Worm (Caenorhabditis elegans) whole organism, young adult: ENCODE results near the gene mig-5.

ENCODE experiments used
- B0035.1 ChIP-seq: sonication (generic microtip); optimal IDR thresholded peaks from 2 replicates; lab custom pipeline; 2016; ENCODE audit warnings: missing genetic modification characterization, mild to moderate bottlenecking, missing compliant biosample characterization, missing genotype, missing genetic modification reagents
- B0261.1 ChIP-seq: sonication (generic microtip); optimal IDR thresholded peaks from 2 replicates; lab custom pipeline; 2016; ENCODE audit warnings: mild to moderate bottlenecking, missing genetic modification characterization, moderate library complexity, missing compliant biosample characterization
- B0336.3 ChIP-seq: fragments of 200-800 bp; sonication (Bioruptor generic); IDR thresholded peaks from 2 replicates; pipeline ENCODE4 v1.3.6; 2022; ENCODE audit warnings: missing genetic modification characterization, missing compliant biosample characterization
- F22D6.2 ChIP-seq: sonication (generic microtip); optimal IDR thresholded peaks from 2 replicates; lab custom pipeline; 2016; ENCODE audit warnings: mild to moderate bottlenecking, missing genetic modification characterization, missing compliant biosample characterization
- F39B2.1 ChIP-seq: fragments of 200-800 bp; sonication (Bioruptor generic); IDR thresholded peaks from 2 replicates; pipeline ENCODE4 v1.3.6; 2022; ENCODE audit warnings: missing genetic modification reagents, missing genetic modification characterization, missing compliant biosample characterization
- F49E8.2 ChIP-seq: sonication (generic microtip); optimal IDR thresholded peaks from 3 replicates; lab custom pipeline; 2017; ENCODE audit warnings: missing genetic modification characterization, mild to moderate bottlenecking, missing compliant biosample characterization, antibody characterized with exemption, moderate library complexity; ENCODE audit not compliant: insufficient read depth
- F57A8.1 ChIP-seq: fragments of 200-800 bp; sonication (Bioruptor generic); optimal IDR thresholded peaks from 2 replicates; lab custom pipeline; 2018; ENCODE audit warnings: mild to moderate bottlenecking, missing genetic modification characterization, moderate library complexity, missing compliant biosample characterization
- T26A5.8 ChIP-seq: sonication (generic microtip); optimal IDR thresholded peaks from 2 replicates; lab custom pipeline; 2016; ENCODE audit warnings: missing genetic modification characterization, missing compliant biosample characterization
- Y53F4B.3 ChIP-seq: fragments of 200-800 bp; sonication (Bioruptor generic); IDR thresholded peaks from 2 replicates; pipeline ENCODE4 v1.3.6; 2022; ENCODE audit warnings: missing genetic modification reagents, missing genetic modification characterization, missing compliant biosample characterization
- Y53G8AR.9 ChIP-seq: fragments of 200-800 bp; sonication (Bioruptor generic); conservative IDR thresholded peaks from 2 replicates; pipeline ENCODE4 v1.3.6; 2022; ENCODE audit warnings: missing genetic modification reagents, missing genetic modification characterization, missing compliant biosample characterization
- Y56A3A.18 ChIP-seq: fragments of 200-800 bp; sonication (Bioruptor generic); IDR thresholded peaks from 2 replicates; pipeline ENCODE4 v1.3.6; 2022; ENCODE audit warnings: missing genetic modification reagents, missing genetic modification characterization, missing compliant biosample characterization
- Y95B8A.8 ChIP-seq: fragments of 200-800 bp; sonication (Bioruptor generic); IDR thresholded peaks from 2 replicates; pipeline ENCODE4 v1.3.6; 2022; ENCODE audit warnings: missing genetic modification reagents, missing genetic modification characterization, missing compliant biosample characterization
- akir-1 ChIP-seq: fragments of 200-800 bp; sonication (Bioruptor generic); optimal IDR thresholded peaks from 2 replicates; lab custom pipeline; 2018; ENCODE audit warnings: mild to moderate bottlenecking, missing genetic modification characterization, moderate library complexity, missing compliant biosample characterization
- attf-3 ChIP-seq: fragments of 200-800 bp; sonication (Bioruptor generic); conservative IDR thresholded peaks from 2 replicates; pipeline ENCODE4 v1.3.6; 2022; ENCODE audit warnings: missing genetic modification reagents, missing genetic modification characterization, missing compliant biosample characterization
- attf-6 ChIP-seq: fragments of 200-800 bp; sonication (Bioruptor generic); IDR thresholded peaks from 2 replicates; pipeline ENCODE4 v1.3.6; 2022; ENCODE audit warnings: missing genetic modification reagents, missing genetic modification characterization, missing compliant biosample characterization
- ccch-3 ChIP-seq: fragments of 200-800 bp; sonication (Bioruptor generic); optimal IDR thresholded peaks from 2 replicates; lab custom pipeline; 2018; ENCODE audit warnings: mild to moderate bottlenecking, missing genetic modification characterization, missing compliant biosample characterization
- cebp-2 ChIP-seq: fragments of 200-800 bp; sonication (Bioruptor generic); IDR thresholded peaks from 2 replicates; pipeline ENCODE4 v1.3.6; 2022; ENCODE audit warnings: missing genetic modification characterization, missing compliant biosample characterization
- ceh-27 ChIP-seq: fragments of 200-800 bp; sonication (Bioruptor generic); optimal IDR thresholded peaks from 2 replicates; lab custom pipeline; 2018; ENCODE audit warnings: mild to moderate bottlenecking, missing genetic modification characterization, moderate library complexity, missing compliant biosample characterization
- ceh-40 ChIP-seq: fragments of 200-800 bp; sonication (Bioruptor generic); IDR thresholded peaks from 2 replicates; pipeline ENCODE4 v1.3.6; 2022; ENCODE audit warnings: missing genetic modification characterization, missing compliant biosample characterization
- ceh-91 ChIP-seq: fragments of 200-800 bp; sonication (Bioruptor generic); IDR thresholded peaks from 2 replicates; pipeline ENCODE4 v1.3.6; 2022; ENCODE audit warnings: missing genetic modification reagents, missing genetic modification characterization, missing compliant biosample characterization
- dpff-1 ChIP-seq: sonication (generic microtip); optimal IDR thresholded peaks from 2 replicates; lab custom pipeline; 2017; ENCODE audit warnings: mild to moderate bottlenecking, missing genetic modification characterization, missing compliant biosample characterization
- efl-1 ChIP-seq: fragments of 150-350 bp; optimal IDR thresholded peaks from 2 replicates; lab custom pipeline; 2014; ENCODE audit warnings: missing biosample characterization, missing genetic modification reagents, missing genetic modification characterization
- egl-18 ChIP-seq: fragments of 200-800 bp; sonication (Bioruptor generic); IDR thresholded peaks from 2 replicates; pipeline ENCODE4 v1.3.6; 2022; ENCODE audit warnings: missing genetic modification reagents, missing genetic modification characterization, missing compliant biosample characterization
- egl-44 ChIP-seq: fragments of 200-800 bp; sonication (Bioruptor generic); IDR thresholded peaks from 2 replicates; pipeline ENCODE4 v1.3.6; 2022; ENCODE audit warnings: missing genetic modification reagents, missing genetic modification characterization, missing compliant biosample characterization
- him-1 ChIP-seq: sonication (generic microtip); optimal IDR thresholded peaks from 2 replicates; lab custom pipeline; 2016; ENCODE audit warnings: missing genotype, missing genetic modification reagents, missing genetic modification characterization, missing compliant biosample characterization
- hlh-12 ChIP-seq: sonication (generic microtip); optimal IDR thresholded peaks from 2 replicates; lab custom pipeline; 2016; ENCODE audit warnings: missing genetic modification characterization, missing compliant biosample characterization
- hlh-26 ChIP-seq: fragments of 200-800 bp; sonication (Bioruptor generic); conservative IDR thresholded peaks from 2 replicates; pipeline ENCODE4 v1.3.6; 2022; ENCODE audit warnings: missing genetic modification reagents, missing genetic modification characterization, missing compliant biosample characterization
- lag-1 ChIP-seq: fragments of 200-800 bp; sonication (Bioruptor generic); IDR thresholded peaks from 2 replicates; pipeline ENCODE4 v1.3.6; 2022; ENCODE audit warnings: missing genetic modification reagents, missing genetic modification characterization, missing compliant biosample characterization
- let-526 ChIP-seq: fragments of 200-800 bp; sonication (Bioruptor generic); IDR thresholded peaks from 2 replicates; pipeline ENCODE4 v1.3.6; 2022; ENCODE audit warnings: missing genetic modification reagents, missing genetic modification characterization, missing compliant biosample characterization
- let-607 ChIP-seq, 2 experiments: fragments of 200-800 bp in 1 of 2; sonication (Bioruptor generic) in 1 of 2; sonication (generic microtip) in 1 of 2; optimal IDR thresholded peaks; 2 replicates each; lab custom pipeline; 2016 to 2018; ENCODE audit warnings: mild to moderate bottlenecking in 2 of 2, missing compliant biosample characterization in 2 of 2, missing genetic modification characterization in 2 of 2, moderate library complexity in 2 of 2, missing genotype in 1 of 2
- lin-35 ChIP-seq, 3 experiments: fragments of 150-350 bp in 2 of 3; sonication (generic microtip) in 1 of 3; optimal IDR thresholded peaks; 2 replicates each; lab custom pipeline; 2014 to 2018; ENCODE audit warnings: missing biosample characterization in 3 of 3, missing genetic modification characterization in 3 of 3, missing genetic modification reagents in 3 of 3
- madf-10 ChIP-seq: sonication (generic microtip); optimal IDR thresholded peaks from 2 replicates; lab custom pipeline; 2016; ENCODE audit warnings: mild to moderate bottlenecking, missing genetic modification characterization, missing compliant biosample characterization
- madf-8 ChIP-seq: fragments of 200-800 bp; sonication (Bioruptor generic); conservative IDR thresholded peaks from 2 replicates; pipeline ENCODE4 v1.3.6; 2022; ENCODE audit warnings: missing genetic modification reagents, missing genetic modification characterization, missing compliant biosample characterization
- mel-28 ChIP-seq: sonication (generic microtip); optimal IDR thresholded peaks from 2 replicates; lab custom pipeline; 2016; ENCODE audit warnings: borderline replicate concordance, mild to moderate bottlenecking, missing genetic modification characterization, missing compliant biosample characterization
- nfya-1 ChIP-seq: sonication (generic microtip); optimal IDR thresholded peaks from 2 replicates; lab custom pipeline; 2017; ENCODE audit warnings: antibody characterized with exemption, missing compliant biosample characterization, missing genetic modification characterization, borderline replicate concordance; ENCODE audit not compliant: insufficient read depth
- nfyb-1 ChIP-seq: fragments of 200-800 bp; sonication (Bioruptor generic); IDR thresholded peaks from 2 replicates; pipeline ENCODE4 v1.3.6; 2022; ENCODE audit warnings: missing genetic modification reagents, missing genetic modification characterization, missing compliant biosample characterization
- nhr-120 ChIP-seq: fragments of 200-800 bp; sonication (Bioruptor generic); IDR thresholded peaks from 2 replicates; pipeline ENCODE4 v1.3.6; 2022; ENCODE audit warnings: missing genetic modification characterization, missing compliant biosample characterization
- nhr-80 ChIP-seq: sonication (generic microtip); optimal IDR thresholded peaks from 2 replicates; lab custom pipeline; 2016; ENCODE audit warnings: missing genetic modification characterization, missing compliant biosample characterization
- pbrm-1 ChIP-seq: fragments of 200-800 bp; sonication (Bioruptor generic); IDR thresholded peaks from 2 replicates; pipeline ENCODE4 v1.3.6; 2022; ENCODE audit warnings: missing genetic modification reagents, missing genetic modification characterization, missing compliant biosample characterization
- pha-4 ChIP-seq: fragments of 150-350 bp; sonication (generic microtip); optimal IDR thresholded peaks from 2 replicates; lab custom pipeline; 2014; ENCODE audit warnings: missing biosample characterization, missing genetic modification reagents, missing genetic modification characterization
- repo-1 ChIP-seq: sonication (generic microtip); optimal IDR thresholded peaks from 2 replicates; lab custom pipeline; 2017; ENCODE audit warnings: mild to moderate bottlenecking, missing genetic modification characterization, missing compliant biosample characterization
- sea-2 ChIP-seq: fragments of 200-800 bp; sonication (Bioruptor generic); IDR thresholded peaks from 2 replicates; pipeline ENCODE4 v1.3.6; 2022; ENCODE audit warnings: missing genetic modification characterization, missing compliant biosample characterization
- snpc-4 ChIP-seq, 5 experiments: fragments of 150-350 bp in 1 of 5; sonication (generic microtip) in 4 of 5; optimal IDR thresholded peaks; 2 replicates each; lab custom pipeline; 2014 to 2018; ENCODE audit warnings: missing genetic modification characterization in 5 of 5, missing biosample characterization in 3 of 5, antibody characterized with exemption in 2 of 5, mild to moderate bottlenecking in 2 of 5, missing compliant biosample characterization in 2 of 5, missing genotype in 2 of 5, moderate library complexity in 2 of 5, missing genetic modification reagents in 1 of 5
- tbp1 ChIP-seq: fragments of 200-800 bp; sonication (Bioruptor generic); optimal IDR thresholded peaks from 2 replicates; lab custom pipeline; 2018; ENCODE audit warnings: mild to moderate bottlenecking, missing genetic modification characterization, missing compliant biosample characterization
- ztf-25 ChIP-seq: fragments of 200-800 bp; sonication (Bioruptor generic); IDR thresholded peaks from 2 replicates; pipeline ENCODE4 v1.3.6; 2022; ENCODE audit warnings: missing genetic modification reagents, missing genetic modification characterization, missing compliant biosample characterization
- ztf-26 ChIP-seq: sonication (generic microtip); optimal IDR thresholded peaks from 2 replicates; lab custom pipeline; 2017; ENCODE audit warnings: missing genetic modification characterization, missing compliant biosample characterization
- ztf-6 ChIP-seq: fragments of 200-800 bp; sonication (Bioruptor generic); IDR thresholded peaks from 2 replicates; pipeline ENCODE4 v1.3.6; 2022; ENCODE audit warnings: missing genetic modification reagents, missing genetic modification characterization, missing compliant biosample characterization

mig-5 gene

DNA sequence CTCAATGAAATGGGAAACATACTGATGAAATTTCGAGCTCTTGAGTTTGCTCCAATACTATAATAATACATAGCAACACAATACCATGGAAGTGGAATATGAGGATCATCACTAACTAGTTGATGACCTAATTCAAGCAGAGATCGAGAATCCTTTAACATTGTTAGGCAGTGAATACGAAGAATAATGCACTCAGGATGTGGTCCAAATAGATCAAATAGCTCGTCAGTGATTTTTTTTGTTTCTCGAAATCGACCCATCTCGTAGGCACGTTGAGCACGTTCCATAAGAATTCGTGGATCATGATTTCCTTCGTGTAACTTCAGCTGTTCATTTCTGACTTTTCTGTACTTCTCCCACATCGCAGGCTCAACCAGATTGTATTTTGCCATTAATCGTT is 23.9 kb downstream of the mig-5 start:
- TF ChIP-seq F22D6.2 (tag; lab: Kevin White, UChicago): no peak
- no peak for TF ChIP-seq B0261.1 (tag; lab: Kevin White, UChicago)
- TF ChIP-seq Y56A3A.18: no peak
- no peak for TF ChIP-seq nhr-120 (GFP tag; lab: Robert Waterston, UW)
- TF ChIP-seq attf-3 (GFP tag; lab: Robert Waterston, UW): no peak
- no peak for TF ChIP-seq snpc-4 (GFP tag; optimal IDR thresholded peaks at IDR 0.05; lab: Kevin White, UChicago)
- no peak for TF ChIP-seq snpc-4 (tag; optimal IDR thresholded peaks at IDR 0.05; lab: Kevin White, UChicago)
- TF ChIP-seq let-526 (GFP tag; lab: Robert Waterston, UW): no peak
- no peak for TF ChIP-seq ztf-25 (GFP tag; lab: Robert Waterston, UW)
- no peak for TF ChIP-seq nfya-1 (tag; lab: Kevin White, UChicago)
- no peak for TF ChIP-seq F39B2.1 (GFP tag; lab: Robert Waterston, UW)
- no peak for TF ChIP-seq dpff-1 (tag; lab: Kevin White, UChicago)
- TF ChIP-seq him-1 (tag; lab: Kevin White, UChicago): no peak
- no peak for TF ChIP-seq T26A5.8
- TF ChIP-seq lag-1 (GFP tag; lab: Robert Waterston, UW): no peak

DNA sequence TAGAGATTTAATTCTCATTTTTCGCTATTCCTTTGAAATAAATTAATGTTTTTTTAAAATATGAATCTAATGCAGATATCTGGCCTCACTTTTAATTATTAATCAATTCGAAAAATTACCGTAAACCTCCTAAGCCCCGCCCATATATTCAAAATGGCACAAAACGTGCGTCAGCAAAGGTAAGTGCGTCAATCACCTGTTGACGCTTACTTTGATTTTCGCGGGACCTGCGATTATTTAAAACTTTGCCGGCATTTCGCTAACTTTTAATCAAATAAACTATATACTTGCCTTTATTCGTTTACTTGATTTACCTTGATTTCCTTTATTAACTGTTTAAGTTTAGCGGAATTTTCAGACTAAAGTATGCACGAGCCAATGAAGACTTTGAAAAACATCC is 26.8 kb downstream of the mig-5 start, which contains the start of gene pch-2:
pch-2 (plus strand) TSS at position 359 of the 400 bp plus-strand sequence.
- TF ChIP-seq let-607 (tag; optimal IDR thresholded peaks at IDR 0.05; lab: Kevin White, UChicago) (no peak), ceh-27 (GFP tag; lab: Kevin White, UChicago) (no peak), nhr-80 (tag; lab: Kevin White, UChicago) (no peak), lin-35 (GFP tag; optimal IDR thresholded peaks at IDR 0.05; lab: Kevin White, UChicago) (peak in 1 of 3 experiments; percentile 14), Y95B8A.8 (GFP tag; lab: Robert Waterston, UW) (no peak), tbp1 (GFP tag; lab: Kevin White, UChicago) (no peak), F49E8.2 (tag; lab: Kevin White, UChicago) (no peak), lag-1 (GFP tag; lab: Robert Waterston, UW) (no peak), egl-44 (GFP tag; lab: Robert Waterston, UW) (no peak), Y53F4B.3 (no peak), repo-1 (tag; lab: Kevin White, UChicago) (no peak), B0336.3 (GFP tag; lab: Robert Waterston, UW) (no peak), F57A8.1 (GFP tag; lab: Kevin White, UChicago) (no peak), ztf-6 (no peak), sea-2 (GFP tag; lab: Robert Waterston, UW) (no peak), mel-28 (tag; lab: Kevin White, UChicago) (no peak), cebp-2 (GFP tag; lab: Robert Waterston, UW) (no peak), nfyb-1 (GFP tag; lab: Robert Waterston, UW) (no peak), ztf-26 (no peak), hlh-26 (no peak), Y56A3A.18 (no peak), ceh-91 (GFP tag; lab: Robert Waterston, UW) (peak; percentile 15; the same call in 1 of the 2 replicates), egl-18 (GFP tag; lab: Robert Waterston, UW) (no peak), attf-6 (GFP tag; lab: Robert Waterston, UW) (no peak), F22D6.2 (tag; lab: Kevin White, UChicago) (no peak), Y53G8AR.9 (GFP tag; lab: Robert Waterston, UW) (peak; percentile 51; the same call in 1 of the 2 replicates), hlh-12 (no peak), pbrm-1 (GFP tag; lab: Robert Waterston, UW) (no peak), akir-1 (GFP tag; lab: Kevin White, UChicago) (no peak), pha-4 (tag; lab: Kevin White, UChicago) (no peak), ccch-3 (no peak), madf-8 (GFP tag; lab: Robert Waterston, UW) (peak; percentile 54; the same call in 1 of the 2 replicates), him-1 (tag; lab: Kevin White, UChicago) (no peak), madf-10 (tag; lab: Kevin White, UChicago) (no peak), ceh-40 (GFP tag; lab: Robert Waterston, UW) (no peak), B0035.1 (tag; lab: Kevin White, UChicago) (no peak), efl-1 (GFP tag; lab: Kevin White, UChicago) (peak; percentile 83), ztf-25 (GFP tag; lab: Robert Waterston, UW) (no peak)
